Worm (Caenorhabditis elegans): ENCODE data around the gene F59F5.5.

F59F5.5 gene

ce11 chrX:10568385-10569149, 22.8 kb downstream of the F59F5.5 start (continued):
- TF ChIP-seq dmd-9 (GFP tag; IDR thresholded peaks at IDR 0.05) (no peak), T26A8.4 (GFP tag; IDR thresholded peaks at IDR 0.05) (peak; percentile 85), mxl-2 (GFP tag; conservative IDR thresholded peaks at IDR 0.05) (0 out of 2 replicates have a peak, but pooled peaks have one; percentile 3), rbr-2 (tag; optimal IDR thresholded peaks at IDR 0.05) (peak; percentile 97), php-3 (GFP tag; IDR thresholded peaks at IDR 0.05) (0 out of 2 replicates have a peak, but pooled peaks have one; percentile 8), daf-8 (GFP tag; IDR thresholded peaks at IDR 0.05) (0 out of 2 replicates have a peak, but pooled peaks have one; percentile 22), ZK546.5 (tag; optimal IDR thresholded peaks at IDR 0.05) (no peak), zip-11 (GFP tag; IDR thresholded peaks at IDR 0.05) (no peak), lir-3 (tag; optimal IDR thresholded peaks at IDR 0.05) (peak; percentile 77), lin-39 (tag; optimal IDR thresholded peaks at IDR 0.05) (no peak), nhr-111 (GFP tag; optimal IDR thresholded peaks at IDR 0.05) (peak; percentile 54), aly-2 (tag; optimal IDR thresholded peaks at IDR 0.05) (no peak), egl-27 (tag; optimal IDR thresholded peaks at IDR 0.05) (no peak), lsy-2 (tag; optimal IDR thresholded peaks at IDR 0.05) (peak; percentile 77 to 89), lim-7 (GFP tag; IDR thresholded peaks at IDR 0.05) (no peak), nhr-76 (tag; optimal IDR thresholded peaks at IDR 0.05) (no peak), T20F7.1 (GFP tag; optimal IDR thresholded peaks at IDR 0.05) (peak; percentile 78), cey-2 (tag; optimal IDR thresholded peaks at IDR 0.05; ENCODE audit: borderline replicate concordance, insufficient read depth) (no peak), saeg-2 (GFP tag; IDR thresholded peaks at IDR 0.05) (peak; percentile 73), Y48G9A.11 (GFP tag; IDR thresholded peaks at IDR 0.05) (no peak), ztf-7 (tag; optimal IDR thresholded peaks at IDR 0.05) (peak; percentile 21), egl-43 (GFP tag; IDR thresholded peaks at IDR 0.05) (peak; percentile 92), lin-29 (GFP tag; IDR thresholded peaks at IDR 0.05) (no peak; the same call in 1 of the 2 replicates), hif-1 (tag; optimal IDR thresholded peaks at IDR 0.05) (peak; percentile 70 to 81), dve-1 (tag; optimal IDR thresholded peaks at IDR 0.05; ENCODE audit: insufficient read depth) (peak; percentile 97), daf-12 (tag; optimal IDR thresholded peaks at IDR 0.05) (no peak), skn-1 (tag; optimal IDR thresholded peaks at IDR 0.05) (no peak), nhr-25 (tag; optimal IDR thresholded peaks at IDR 0.05; ENCODE audit: borderline replicate concordance, insufficient read depth) (peak; percentile 32), nhr-10 (tag; optimal IDR thresholded peaks at IDR 0.05) (peak; percentile 53), fkh-10 (GFP tag; optimal IDR thresholded peaks at IDR 0.05) (peak; percentile 22), hlh-30 (tag; optimal IDR thresholded peaks at IDR 0.05; ENCODE audit: insufficient read depth) (peak; percentile 99), arid-1 (GFP tag; conservative IDR thresholded peaks at IDR 0.05) (peak; percentile 66), mdl-1 (tag; optimal IDR thresholded peaks at IDR 0.05) (peak; percentile 95 to 98), ceh-20 (GFP tag; IDR thresholded peaks at IDR 0.05) (peak; percentile 79), tra-1 (GFP tag; IDR thresholded peaks at IDR 0.05) (peak; percentile 50), ama-1 (optimal IDR thresholded peaks at IDR 0.05) (peak; percentile 21), madf-9 (GFP tag; conservative IDR thresholded peaks at IDR 0.05) (peak; percentile 61), D1046.2 (GFP tag; IDR thresholded peaks at IDR 0.05) (0 out of 2 replicates have a peak, but pooled peaks have one; percentile 8), lin-38 (GFP tag; IDR thresholded peaks at IDR 0.05) (peak; percentile 86), lin-1 (GFP tag; IDR thresholded peaks at IDR 0.05) (peak; percentile 39), ceh-62 (tag; optimal IDR thresholded peaks at IDR 0.05) (no peak), dpl-1 (GFP tag; optimal IDR thresholded peaks at IDR 0.05) (peak; percentile 45), F26F4.8 (GFP tag; conservative IDR thresholded peaks at IDR 0.05) (no peak), set-16 (GFP tag; IDR thresholded peaks at IDR 0.05) (peak; percentile 98), Y5F2A.4 (GFP tag; optimal IDR thresholded peaks at IDR 0.05) (no peak), ceh-28 (tag; optimal IDR thresholded peaks at IDR 0.05) (peak; percentile 87), zip-2 (tag; optimal IDR thresholded peaks at IDR 0.05) (peak; percentile 26), pha-4 (GFP tag; IDR thresholded peaks at IDR 0.05) (peak; percentile 74), pha-4 (tag; optimal IDR thresholded peaks at IDR 0.05) (peak; percentile 97)

Data from whole organism, L4 larva.